Fruit fly (Drosophila melanogaster) whole organism, embryonic: ENCODE results near the gene Slimp.

Experiments used
- Aef1 ChIP-seq: fragments of 200-800 bp; sonication (Bioruptor generic); IDR thresholded peaks from 3 replicates; pipeline ENCODE4 v1.3.6; 2022; ENCODE audit warnings: missing biosample characterization, missing genetic modification characterization
- CG10366 ChIP-seq: fragments of 200-800 bp; sonication (Bioruptor generic); IDR thresholded peaks from 2 replicates; pipeline ENCODE4 v1.3.6; 2022; ENCODE audit warnings: missing biosample characterization, missing genetic modification characterization
- CG10462 ChIP-seq: fragments of 200-800 bp; sonication (Bioruptor generic); optimal IDR thresholded peaks from 2 replicates; lab custom pipeline; 2016; ENCODE audit warnings: missing biosample characterization, missing genetic modification characterization
- CG10654 ChIP-seq: fragments of 200-800 bp; sonication (Bioruptor generic); optimal IDR thresholded peaks from 2 replicates; lab custom pipeline; 2016; ENCODE audit warnings: missing biosample characterization, missing genetic modification characterization
- CG11247 ChIP-seq: fragments of 200-800 bp; sonication (Bioruptor generic); IDR thresholded peaks from 2 replicates; pipeline ENCODE4 v1.3.6; 2022; ENCODE audit warnings: missing biosample characterization, missing genetic modification characterization
- CG12071 ChIP-seq: fragments of 200-800 bp; sonication (Bioruptor generic); optimal IDR thresholded peaks from 3 replicates; lab custom pipeline; 2018; ENCODE audit warnings: missing biosample characterization, mild to moderate bottlenecking, missing genetic modification characterization
- CG12155 ChIP-seq: fragments of 200-800 bp; sonication (Bioruptor generic); optimal IDR thresholded peaks from 3 replicates; lab custom pipeline; 2016; ENCODE audit warnings: missing biosample characterization, missing genetic modification characterization
- CG14667 ChIP-seq: fragments of 200-800 bp; sonication (Bioruptor generic); IDR thresholded peaks from 2 replicates; pipeline ENCODE4 v1.3.6; 2022; ENCODE audit warnings: missing biosample characterization, missing genetic modification characterization
- CG15269 ChIP-seq: fragments of 200-800 bp; sonication (Bioruptor generic); optimal IDR thresholded peaks from 2 replicates; lab custom pipeline; 2018; ENCODE audit warnings: missing biosample characterization, mild to moderate bottlenecking, missing genetic modification characterization, moderate library complexity
- CG17385 ChIP-seq: fragments of 200-800 bp; sonication (Bioruptor generic); optimal IDR thresholded peaks from 3 replicates; lab custom pipeline; 2018; ENCODE audit warnings: missing biosample characterization, mild to moderate bottlenecking, missing genetic modification characterization
- CG17568 ChIP-seq: fragments of 200-800 bp; sonication (Bioruptor generic); optimal IDR thresholded peaks from 2 replicates; lab custom pipeline; 2018; ENCODE audit warnings: missing biosample characterization, mild to moderate bottlenecking, missing genetic modification characterization, moderate library complexity
- CG1792 ChIP-seq: fragments of 200-800 bp; sonication (Bioruptor generic); optimal IDR thresholded peaks from 2 replicates; lab custom pipeline; 2016; ENCODE audit warnings: missing biosample characterization, missing genetic modification characterization
- CG2889 ChIP-seq: fragments of 200-800 bp; sonication (Bioruptor generic); IDR thresholded peaks from 3 replicates; pipeline ENCODE4 v1.3.6; 2022; ENCODE audit warnings: missing biosample characterization, missing genetic modification characterization
- CG30431 ChIP-seq: fragments of 200-800 bp; sonication (Bioruptor generic); optimal IDR thresholded peaks from 2 replicates; lab custom pipeline; 2017; ENCODE audit warnings: missing biosample characterization, missing genetic modification characterization
- CG3281 ChIP-seq: fragments of 200-800 bp; sonication (Bioruptor generic); optimal IDR thresholded peaks from 3 replicates; lab custom pipeline; 2017; ENCODE audit warnings: missing biosample characterization, mild to moderate bottlenecking, missing genetic modification characterization
- CG3838 ChIP-seq: fragments of 200-800 bp; sonication (Bioruptor generic); optimal IDR thresholded peaks from 3 replicates; lab custom pipeline; 2016; ENCODE audit warnings: missing biosample characterization, missing genetic modification characterization
- CG3847 ChIP-seq: fragments of 200-800 bp; sonication (Bioruptor generic); IDR thresholded peaks from 2 replicates; pipeline ENCODE4 v1.3.6; 2022; ENCODE audit warnings: missing biosample characterization, missing genetic modification characterization
- CG4424 ChIP-seq: fragments of 200-800 bp; sonication (Bioruptor generic); optimal IDR thresholded peaks from 3 replicates; lab custom pipeline; 2016; ENCODE audit warnings: missing biosample characterization, missing genetic modification characterization
- CG6683 ChIP-seq: fragments of 200-800 bp; sonication (Bioruptor generic); optimal IDR thresholded peaks from 2 replicates; lab custom pipeline; 2017; ENCODE audit warnings: missing biosample characterization, mild to moderate bottlenecking, missing genetic modification characterization, missing genetic modification reagents
- CG6765 ChIP-seq: fragments of 200-800 bp; sonication (Bioruptor generic); optimal IDR thresholded peaks from 3 replicates; lab custom pipeline; 2017; ENCODE audit warnings: missing biosample characterization, mild to moderate bottlenecking, missing genetic modification characterization
- CG6813 ChIP-seq: fragments of 200-800 bp; sonication (Bioruptor generic); optimal IDR thresholded peaks from 2 replicates; lab custom pipeline; 2017; ENCODE audit warnings: missing biosample characterization, missing genetic modification characterization, mild to moderate bottlenecking, moderate library complexity, missing genetic modification reagents
- CG8944 ChIP-seq: fragments of 200-800 bp; sonication (Bioruptor generic); optimal IDR thresholded peaks from 3 replicates; lab custom pipeline; 2016; ENCODE audit warnings: missing biosample characterization, missing genetic modification characterization
- D19A ChIP-seq: fragments of 200-800 bp; optimal IDR thresholded peaks from 3 replicates; lab custom pipeline; 2019; ENCODE audit warnings: missing biosample characterization, mild to moderate bottlenecking, missing genetic modification characterization, moderate library complexity
- Dek ChIP-seq: fragments of 200-800 bp; sonication (Bioruptor generic); optimal IDR thresholded peaks from 3 replicates; lab custom pipeline; 2019; ENCODE audit warnings: missing biosample characterization, mild to moderate bottlenecking, missing genetic modification characterization, moderate library complexity
- Drgx ChIP-seq: fragments of 200-800 bp; sonication (Bioruptor generic); IDR thresholded peaks from 2 replicates; pipeline ENCODE4 v1.3.6; 2022; ENCODE audit warnings: missing biosample characterization, missing genetic modification characterization
- Fer3 ChIP-seq: fragments of 200-800 bp; sonication (Bioruptor generic); optimal IDR thresholded peaks from 2 replicates; lab custom pipeline; 2018; ENCODE audit warnings: missing biosample characterization, mild to moderate bottlenecking, missing genetic modification characterization, moderate library complexity
- Med ChIP-seq: fragments of 200-800 bp; sonication (Bioruptor generic); peaks from one replicate; lab custom pipeline; 2016; ENCODE audit warnings: missing biosample characterization, missing genetic modification characterization, mild to moderate bottlenecking, inconsistent platforms, moderate library complexity
- Myb ChIP-seq: fragments of 200-800 bp; sonication (Bioruptor generic); optimal IDR thresholded peaks from 2 replicates; lab custom pipeline; 2016; ENCODE audit warnings: missing biosample characterization, missing genetic modification characterization
- Rx ChIP-seq: fragments of 200-800 bp; sonication (Bioruptor generic); IDR thresholded peaks from 2 replicates; pipeline ENCODE4 v1.3.6; 2022; ENCODE audit warnings: missing biosample characterization, missing genetic modification characterization
- Sin3A ChIP-seq: fragments of >200 bp; optimal IDR thresholded peaks from 2 replicates; lab custom pipeline; 2018
- abd-A ChIP-seq: fragments of 200-800 bp; sonication (Bioruptor generic); optimal IDR thresholded peaks from 3 replicates; lab custom pipeline; 2019; ENCODE audit warnings: missing biosample characterization, mild to moderate bottlenecking, missing genetic modification characterization, moderate library complexity
- amos ChIP-seq: fragments of 200-800 bp; sonication (Bioruptor generic); IDR thresholded peaks from 2 replicates; pipeline ENCODE4 v1.3.6; 2022; ENCODE audit warnings: missing biosample characterization, missing genetic modification characterization; ENCODE audit not compliant: partially characterized antibody
- bbx ChIP-seq: fragments of 200-800 bp; sonication (Bioruptor generic); IDR thresholded peaks from 2 replicates; pipeline ENCODE4 v1.3.6; 2022; ENCODE audit warnings: missing biosample characterization, missing genetic modification characterization; ENCODE audit not compliant: partially characterized antibody
- ci ChIP-seq: fragments of 200-800 bp; sonication (Bioruptor generic); IDR thresholded peaks from 3 replicates; pipeline ENCODE4 v1.3.6; 2022; ENCODE audit warnings: missing biosample characterization, missing genetic modification characterization
- corto ChIP-seq: fragments of 200-800 bp; sonication (Bioruptor generic); optimal IDR thresholded peaks from 2 replicates; lab custom pipeline; 2016; ENCODE audit warnings: missing biosample characterization, mild to moderate bottlenecking, missing genetic modification characterization, moderate library complexity
- eyg ChIP-seq: fragments of 200-800 bp; sonication (Bioruptor generic); optimal IDR thresholded peaks from 3 replicates; lab custom pipeline; 2016; ENCODE audit warnings: missing biosample characterization, missing genetic modification characterization
- ftz-f1 ChIP-seq: fragments of 200-800 bp; sonication (Bioruptor generic); optimal IDR thresholded peaks from 2 replicates; lab custom pipeline; 2016; ENCODE audit warnings: missing biosample characterization, missing genetic modification characterization
- her ChIP-seq: fragments of 200-800 bp; sonication (Bioruptor generic); optimal IDR thresholded peaks from 2 replicates; lab custom pipeline; 2016; ENCODE audit warnings: missing biosample characterization, missing genetic modification characterization
- kah ChIP-seq: fragments of 200-800 bp; sonication (Bioruptor generic); optimal IDR thresholded peaks from 2 replicates; lab custom pipeline; 2018; ENCODE audit warnings: missing biosample characterization, mild to moderate bottlenecking, missing genetic modification characterization
- lab ChIP-seq: fragments of 200-800 bp; sonication (Bioruptor generic); optimal IDR thresholded peaks from 3 replicates; lab custom pipeline; 2017; ENCODE audit warnings: missing biosample characterization, missing genetic modification characterization, mild to moderate bottlenecking, moderate library complexity, missing genetic modification reagents
- lilli ChIP-seq: fragments of 200-800 bp; sonication (Bioruptor generic); optimal IDR thresholded peaks from 3 replicates; lab custom pipeline; 2016; ENCODE audit warnings: missing biosample characterization, missing genetic modification characterization
- sim ChIP-seq: fragments of 200-800 bp; sonication (Bioruptor generic); IDR thresholded peaks from 2 replicates; pipeline ENCODE4 v1.3.6; 2022; ENCODE audit warnings: missing biosample characterization, missing genetic modification characterization
- sna ChIP-seq: fragments of 200-800 bp; sonication (Bioruptor generic); IDR thresholded peaks from 2 replicates; pipeline ENCODE4 v1.3.6; 2022; ENCODE audit warnings: missing biosample characterization, missing genetic modification characterization; ENCODE audit not compliant: partially characterized antibody
- so ChIP-seq: fragments of 200-800 bp; sonication (Bioruptor generic); IDR thresholded peaks from 3 replicates; pipeline ENCODE4 v1.3.6; 2022; ENCODE audit warnings: missing biosample characterization, missing genetic modification characterization
- tin ChIP-seq: fragments of 200-800 bp; sonication (Bioruptor generic); optimal IDR thresholded peaks from 3 replicates; lab custom pipeline; 2016; ENCODE audit warnings: missing biosample characterization, missing genetic modification characterization
- tna ChIP-seq: fragments of 200-800 bp; sonication (Bioruptor generic); IDR thresholded peaks from 2 replicates; pipeline ENCODE4 v1.3.6; 2022; ENCODE audit warnings: missing biosample characterization, missing genetic modification characterization; ENCODE audit not compliant: partially characterized antibody
- tup ChIP-seq: fragments of 200-800 bp; sonication (Bioruptor generic); optimal IDR thresholded peaks from 2 replicates; lab custom pipeline; 2016; ENCODE audit warnings: missing biosample characterization, mild to moderate bottlenecking, missing genetic modification characterization, moderate library complexity
- wek ChIP-seq: fragments of 200-800 bp; sonication (Bioruptor generic); optimal IDR thresholded peaks from 3 replicates; lab custom pipeline; 2018; ENCODE audit warnings: missing biosample characterization, mild to moderate bottlenecking, missing genetic modification characterization, moderate library complexity
- zfh1 ChIP-seq: fragments of 200-800 bp; sonication (Bioruptor generic); IDR thresholded peaks from 3 replicates; pipeline ENCODE4 v1.3.6; 2022; ENCODE audit warnings: missing biosample characterization, missing genetic modification characterization

The Slimp gene

DNA sequence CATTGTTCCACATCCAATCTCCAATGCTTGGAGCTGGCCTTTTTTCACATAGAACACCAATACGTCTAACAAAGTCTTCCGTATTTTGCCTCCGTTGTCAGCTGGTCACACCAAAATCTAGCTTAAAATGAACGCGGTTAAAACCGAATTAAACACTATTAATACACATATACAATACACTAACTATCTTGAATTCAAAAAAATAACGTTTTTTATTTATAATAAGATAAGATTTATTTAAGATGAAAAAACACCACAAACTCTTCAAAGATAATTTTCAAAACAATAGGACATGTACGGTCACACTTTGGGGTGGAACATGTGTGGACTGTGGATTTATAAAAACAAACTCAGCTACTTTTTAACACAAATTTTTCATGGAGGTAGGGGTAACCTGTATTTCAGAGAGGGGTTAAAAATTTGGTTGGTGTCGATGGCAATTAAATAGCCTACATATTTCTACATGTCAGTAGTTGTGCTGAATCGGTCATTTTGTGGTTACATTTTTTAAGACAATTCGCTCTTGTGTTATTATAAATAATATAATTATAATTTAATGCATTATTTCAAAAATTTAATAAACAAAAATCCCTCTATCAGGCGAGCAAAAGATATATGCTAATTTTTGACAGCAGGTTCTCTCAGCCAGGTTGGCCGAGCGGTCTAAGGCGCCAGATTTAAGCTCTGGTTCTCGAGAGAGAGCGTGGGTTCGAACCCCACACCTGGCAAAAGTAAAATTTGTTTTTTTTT, 36.3 kb downstream of the Slimp start, which contains the start of gene CG13605 (continued):
- TF ChIP-seq CG12155: peak; percentile 75
- TF ChIP-seq Sin3A (lab: Kevin White, UChicago): peak; percentile 34
- peak; percentile 35 for TF ChIP-seq wek (GFP tag; lab: Kevin White, UChicago)
- no peak for TF ChIP-seq CG3838 (GFP tag; lab: Kevin White, UChicago)
- peak; percentile 87 for TF ChIP-seq CG15269 (tag; lab: Kevin White, UChicago)
- TF ChIP-seq Drgx (GFP tag; lab: Robert Waterston, UW): peak; percentile 64
- peak; percentile 92 for TF ChIP-seq lab
- no peak for TF ChIP-seq sim (GFP tag; lab: Robert Waterston, UW)
- TF ChIP-seq corto: peak; percentile 22
- TF ChIP-seq Myb (GFP tag; lab: Kevin White, UChicago): peak; percentile 23
- peak; percentile 62 for TF ChIP-seq CG11247 (GFP tag; lab: Robert Waterston, UW)
- TF ChIP-seq so (GFP tag; lab: Robert Waterston, UW): no peak
- TF ChIP-seq ftz-f1 (GFP tag; lab: Kevin White, UChicago): no peak
- TF ChIP-seq kah: peak; percentile 38
- TF ChIP-seq bbx (GFP tag; lab: Robert Waterston, UW): peak; percentile 59
- TF ChIP-seq CG10366 (GFP tag; lab: Robert Waterston, UW): peak; percentile 65
- peak; percentile 26 for TF ChIP-seq CG10462 (GFP tag; lab: Kevin White, UChicago)
- TF ChIP-seq CG6765 (GFP tag; lab: Kevin White, UChicago): peak; percentile 85
- TF ChIP-seq CG12071 (GFP tag; lab: Kevin White, UChicago): peak; percentile 70
- peak; percentile 0 for TF ChIP-seq CG8944 (GFP tag; lab: Kevin White, UChicago)
- TF ChIP-seq CG1792 (GFP tag; lab: Kevin White, UChicago): peak; percentile 43
- TF ChIP-seq Aef1 (GFP tag; lab: Robert Waterston, UW): peak; percentile 63; the same call in 2 of the 3 replicates
- TF ChIP-seq her: peak; percentile 54
- peak; percentile 84 for TF ChIP-seq CG3281 (GFP tag; lab: Kevin White, UChicago)
- TF ChIP-seq lilli (GFP tag; lab: Kevin White, UChicago): peak; percentile 82
- no peak for TF ChIP-seq eyg (GFP tag; lab: Kevin White, UChicago)
- TF ChIP-seq ci: peak; percentile 80
- peak; percentile 23; the same call in 1 of the 2 replicates for TF ChIP-seq Rx (GFP tag; lab: Robert Waterston, UW)
- peak; percentile 28; the same call in 1 of the 2 replicates for TF ChIP-seq tna
- TF ChIP-seq CG30431 (GFP tag; lab: Kevin White, UChicago): peak; percentile 30
- TF ChIP-seq CG14667: 0 out of 2 replicates have a peak, but pooled peaks have one; percentile 22
- peak; percentile 59 for TF ChIP-seq CG6683 (GFP tag; lab: Kevin White, UChicago)
- TF ChIP-seq Fer3 (tag; lab: Kevin White, UChicago): peak; percentile 79
- TF ChIP-seq Dek (tag; lab: Kevin White, UChicago): peak; percentile 87
- TF ChIP-seq CG17385: peak; percentile 70
- TF ChIP-seq zfh1 (GFP tag; lab: Robert Waterston, UW): peak; percentile 50; the same call in 1 of the 3 replicates
- TF ChIP-seq Med (GFP tag; lab: Kevin White, UChicago): peak; percentile 94
- peak; percentile 67 for TF ChIP-seq D19A (tag; lab: Kevin White, UChicago)
- TF ChIP-seq abd-A (tag; lab: Kevin White, UChicago): peak; percentile 62
- TF ChIP-seq CG2889 (GFP tag; lab: Robert Waterston, UW): 0 out of 3 replicates have a peak, but pooled peaks have one; percentile 35
- TF ChIP-seq CG4424: peak; percentile 64
- no peak for TF ChIP-seq sna (GFP tag; lab: Robert Waterston, UW)
- peak; percentile 47 for TF ChIP-seq tin (GFP tag; lab: Kevin White, UChicago)
- peak; percentile 26; the same call in 1 of the 2 replicates for TF ChIP-seq CG3847
- no peak for TF ChIP-seq tup (GFP tag; lab: Kevin White, UChicago)
- peak; percentile 78 for TF ChIP-seq CG6813 (GFP tag; lab: Kevin White, UChicago)
- peak; percentile 57 for TF ChIP-seq CG10654 (GFP tag; lab: Kevin White, UChicago)
- TF ChIP-seq amos (GFP tag; lab: Robert Waterston, UW): peak; percentile 63; the same call in 1 of the 2 replicates
- peak; percentile 79 for TF ChIP-seq CG17568 (GFP tag; lab: Kevin White, UChicago)
